Fruit fly (Drosophila melanogaster) whole organism, embryonic: Measurements from ENCODE around the gene Bacc.
A peak's percentile ranks its signal among the peaks of the same experiment; 100 is the strongest.

Experiments used
- Aef1 ChIP-seq: fragments of 200-800 bp; sonication (Bioruptor generic); IDR thresholded peaks from 3 replicates; pipeline ENCODE4 v1.3.6; 2022; ENCODE audit warnings: missing biosample characterization, missing genetic modification characterization
- CG11723 ChIP-seq: fragments of 200-800 bp; sonication (Bioruptor generic); optimal IDR thresholded peaks from 2 replicates; lab custom pipeline; 2017; ENCODE audit warnings: missing biosample characterization, mild to moderate bottlenecking, missing genetic modification characterization
- CG13624 ChIP-seq: fragments of 200-800 bp; sonication (Bioruptor generic); optimal IDR thresholded peaks from 2 replicates; lab custom pipeline; 2016; ENCODE audit warnings: missing biosample characterization, missing genetic modification characterization
- CG1602 ChIP-seq: fragments of 200-800 bp; sonication (Bioruptor generic); optimal IDR thresholded peaks from 3 replicates; lab custom pipeline; 2016; ENCODE audit warnings: missing biosample characterization, missing genetic modification characterization
- CG7839 ChIP-seq: fragments of 200-800 bp; sonication (Bioruptor generic); optimal IDR thresholded peaks from 3 replicates; lab custom pipeline; 2018; ENCODE audit warnings: missing biosample characterization, mild to moderate bottlenecking, missing genetic modification characterization, moderate library complexity
- Dp ChIP-seq: fragments of 200-800 bp; sonication (Bioruptor generic); optimal IDR thresholded peaks from 2 replicates; lab custom pipeline; 2018; ENCODE audit warnings: missing biosample characterization, mild to moderate bottlenecking, missing genetic modification characterization, moderate library complexity
- Hr39 ChIP-seq: fragments of >200 bp; optimal IDR thresholded peaks from 2 replicates; lab custom pipeline; 2017
- Meics ChIP-seq: fragments of 200-800 bp; sonication (Bioruptor generic); optimal IDR thresholded peaks from 2 replicates; lab custom pipeline; 2017; ENCODE audit warnings: missing biosample characterization, mild to moderate bottlenecking, missing genetic modification characterization
- fd3F ChIP-seq: fragments of 200-800 bp; sonication (Bioruptor generic); optimal IDR thresholded peaks from 2 replicates; lab custom pipeline; 2018; ENCODE audit warnings: missing biosample characterization, mild to moderate bottlenecking, missing genetic modification characterization, moderate library complexity
- gsb-n ChIP-seq: fragments of 200-800 bp; sonication (Bioruptor generic); optimal IDR thresholded peaks from 3 replicates; lab custom pipeline; 2018; ENCODE audit warnings: missing biosample characterization, mild to moderate bottlenecking, missing genetic modification characterization
- ham ChIP-seq: fragments of 200-800 bp; sonication (Bioruptor generic); IDR thresholded peaks from 2 replicates; pipeline ENCODE4 v1.3.6; 2022; ENCODE audit warnings: missing biosample characterization, missing genetic modification characterization
- phol ChIP-seq: fragments of 200-800 bp; sonication (Bioruptor generic); optimal IDR thresholded peaks from 3 replicates; lab custom pipeline; 2018; ENCODE audit warnings: missing biosample characterization, mild to moderate bottlenecking, missing genetic modification characterization, moderate library complexity
- pros ChIP-seq: fragments of 200-800 bp; sonication (Bioruptor generic); optimal IDR thresholded peaks from 3 replicates; lab custom pipeline; 2019; ENCODE audit warnings: missing biosample characterization, mild to moderate bottlenecking, missing genetic modification characterization, moderate library complexity

- TF ChIP-seq gsb-n (tag; lab: Kevin White, UChicago) (no peak), CG11723 (no peak), pros (GFP tag; lab: Kevin White, UChicago) (no peak), Dp (GFP tag; lab: Kevin White, UChicago) (peak; percentile 45), phol (tag; lab: Kevin White, UChicago) (peak; percentile 1), Hr39 (lab: Kevin White, UChicago) (no peak), CG13624 (GFP tag; lab: Kevin White, UChicago) (peak; percentile 21), CG7839 (no peak), Aef1 (GFP tag; lab: Robert Waterston, UW) (no peak), CG1602 (GFP tag; lab: Kevin White, UChicago) (no peak), ham (GFP tag; lab: Robert Waterston, UW) (no peak), fd3F (GFP tag; lab: Kevin White, UChicago) (no peak), Meics (no peak)
These were observed 15.4 kb downstream of the Bacc start, which contains the start of the genes Taf10b and Taf10 for dm6 chr2L:2767627-2768026.
